Fruit fly (Drosophila melanogaster): ENCODE data around the gene noi.

The noi gene

DNA sequence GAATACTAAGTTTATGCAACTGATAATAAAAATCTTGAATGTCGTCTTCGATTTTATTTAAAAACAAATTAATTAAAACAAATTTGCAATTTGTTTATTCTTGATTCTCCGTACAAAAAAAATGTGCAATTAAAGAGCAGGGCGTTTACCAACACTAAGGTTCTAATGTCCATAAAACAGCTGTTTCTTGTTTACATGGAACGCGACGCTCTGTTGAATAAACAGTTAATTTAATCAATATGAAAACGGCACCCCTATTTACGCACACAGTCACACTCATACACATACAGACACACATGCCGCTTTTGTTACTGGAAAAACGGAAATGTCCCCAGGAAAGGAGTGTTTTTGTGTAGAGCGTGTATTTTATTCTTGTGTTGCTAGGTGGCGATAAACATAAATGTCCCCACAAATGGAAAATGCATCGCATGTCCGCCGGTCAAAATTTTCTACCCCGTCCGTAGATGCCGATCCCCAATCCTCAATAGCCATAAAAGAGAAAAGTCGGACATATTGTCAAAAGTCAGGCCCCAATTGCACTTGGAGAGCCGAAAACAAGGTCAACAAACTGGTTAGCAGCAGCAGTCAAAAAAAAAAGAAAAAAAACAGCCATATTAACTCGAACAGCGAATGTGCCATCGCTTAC, 31.8 kb upstream of the noi start (continued):
- TF ChIP-seq tll (GFP tag; optimal IDR thresholded peaks at IDR 0.05) (peak in 1 of 2 experiments; percentile 49), CG2129 (GFP tag; IDR thresholded peaks at IDR 0.05; ENCODE audit: partially characterized antibody) (no peak), bbx (GFP tag; IDR thresholded peaks at IDR 0.05; ENCODE audit: partially characterized antibody) (no peak), NC2β (GFP tag; optimal IDR thresholded peaks at IDR 0.05) (peak; percentile 85), Lhr (GFP tag; optimal IDR thresholded peaks at IDR 0.05) (peak; percentile 68), twi (tag; optimal IDR thresholded peaks at IDR 0.05) (peak; percentile 72), ash1 (GFP tag; optimal IDR thresholded peaks at IDR 0.05) (peak; percentile 86), Poxn (GFP tag; IDR thresholded peaks at IDR 0.05) (no peak), Ada2b (GFP tag; IDR thresholded peaks at IDR 0.05) (no peak), chinmo (GFP tag; IDR thresholded peaks at IDR 0.05; ENCODE audit: partially characterized antibody) (no peak), Xbp1 (GFP tag; optimal IDR thresholded peaks at IDR 0.05) (peak; percentile 25), CG13287 (GFP tag; IDR thresholded peaks at IDR 0.05; ENCODE audit: partially characterized antibody) (no peak), HLH3B (GFP tag; IDR thresholded peaks at IDR 0.05) (no peak), CG3407 (GFP tag; optimal IDR thresholded peaks at IDR 0.05) (peak; percentile 91), cg (GFP tag; optimal IDR thresholded peaks at IDR 0.05) (peak; percentile 83), ERR (GFP tag; optimal IDR thresholded peaks at IDR 0.05) (peak; percentile 68), CG13424 (tag; optimal IDR thresholded peaks at IDR 0.05) (peak; percentile 72), CG9817 (tag; optimal IDR thresholded peaks at IDR 0.05) (peak; percentile 42), tap (tag; optimal IDR thresholded peaks at IDR 0.05) (peak; percentile 72), Oli (tag; optimal IDR thresholded peaks at IDR 0.05) (peak; percentile 23), onecut (GFP tag; IDR thresholded peaks at IDR 0.05) (peak; percentile 97), inv (GFP tag; IDR thresholded peaks at IDR 0.05; ENCODE audit: partially characterized antibody) (no peak), Meics (GFP tag; optimal IDR thresholded peaks at IDR 0.05) (peak; percentile 78), CG31441 (GFP tag; IDR thresholded peaks at IDR 0.05) (no peak), Sin3A (optimal IDR thresholded peaks at IDR 0.05) (no peak), CG6683 (GFP tag; optimal IDR thresholded peaks at IDR 0.05) (peak; percentile 70), CG1647 (GFP tag; optimal IDR thresholded peaks at IDR 0.05) (peak; percentile 74), Rfx (GFP tag; IDR thresholded peaks at IDR 0.05) (no peak), CG6654 (GFP tag; optimal IDR thresholded peaks at IDR 0.05) (no peak), hb (GFP tag; IDR thresholded peaks at IDR 0.05; ENCODE audit: partially characterized antibody) (no peak), repo (GFP tag; optimal IDR thresholded peaks at IDR 0.05) (peak; percentile 75), mld (GFP tag; IDR thresholded peaks at IDR 0.05; ENCODE audit: partially characterized antibody) (no peak), CG12104 (GFP tag; optimal IDR thresholded peaks at IDR 0.05) (peak; percentile 34), CkIIα-i1 (GFP tag; IDR thresholded peaks at IDR 0.05) (no peak), dysf (GFP tag; IDR thresholded peaks at IDR 0.05) (no peak), slp2 (GFP tag; optimal IDR thresholded peaks at IDR 0.05) (peak; percentile 58), CG4707 (GFP tag; optimal IDR thresholded peaks at IDR 0.05) (peak; percentile 89), CG1792 (GFP tag; optimal IDR thresholded peaks at IDR 0.05) (peak; percentile 72), CG4424 (GFP tag; optimal IDR thresholded peaks at IDR 0.05) (peak; percentile 61), aop (GFP tag; IDR thresholded peaks at IDR 0.05) (no peak), Usf (GFP tag; optimal IDR thresholded peaks at IDR 0.05) (no peak), CG11695 (GFP tag; IDR thresholded peaks at IDR 0.05) (no peak), Dp (GFP tag; optimal IDR thresholded peaks at IDR 0.05) (no peak), sob (GFP tag; IDR thresholded peaks at IDR 0.05) (no peak), CG32772 (GFP tag; IDR thresholded peaks at IDR 0.05) (no peak), gcm2 (GFP tag; optimal IDR thresholded peaks at IDR 0.05) (peak; percentile 25), CG17328 (GFP tag; IDR thresholded peaks at IDR 0.05) (no peak), CG15514 (GFP tag; optimal IDR thresholded peaks at IDR 0.05) (peak; percentile 77), oc (tag; optimal IDR thresholded peaks at IDR 0.05) (peak; percentile 76), CG11504 (tag; optimal IDR thresholded peaks at IDR 0.05) (peak; percentile 72)

Measured in whole organism, embryonic.